Fruit fly (Drosophila melanogaster) whole organism, wandering third instar larva: ENCODE data around the gene Uch.

Experiments
- Hr78 ChIP-seq: fragments of >200 bp; optimal IDR thresholded peaks from 2 replicates; lab custom pipeline; 2017; ENCODE audit warnings: missing biosample characterization, missing genetic modification characterization
- Rel ChIP-seq, 2 experiments: fragments of 200-800 bp; sonication (Bioruptor generic) in 1 of 2; optimal IDR thresholded peaks; 2 replicates in 1 of 2; 3 replicates in 1 of 2; lab custom pipeline; 2016 to 2019; ENCODE audit warnings: mild to moderate bottlenecking in 2 of 2, missing biosample characterization in 2 of 2, missing genetic modification characterization in 2 of 2, moderate library complexity in 1 of 2
- jim ChIP-seq: fragments of 175-275, 200-325 bp; sonication (Bioruptor generic); optimal IDR thresholded peaks from 2 replicates; lab custom pipeline; 2016; ENCODE audit warnings: missing biosample characterization, mild to moderate bottlenecking, missing genetic modification characterization
- lola ChIP-seq: fragments of >200 bp; optimal IDR thresholded peaks from 2 replicates; lab custom pipeline; 2017; ENCODE audit warnings: missing biosample characterization, missing genetic modification characterization

DNA sequence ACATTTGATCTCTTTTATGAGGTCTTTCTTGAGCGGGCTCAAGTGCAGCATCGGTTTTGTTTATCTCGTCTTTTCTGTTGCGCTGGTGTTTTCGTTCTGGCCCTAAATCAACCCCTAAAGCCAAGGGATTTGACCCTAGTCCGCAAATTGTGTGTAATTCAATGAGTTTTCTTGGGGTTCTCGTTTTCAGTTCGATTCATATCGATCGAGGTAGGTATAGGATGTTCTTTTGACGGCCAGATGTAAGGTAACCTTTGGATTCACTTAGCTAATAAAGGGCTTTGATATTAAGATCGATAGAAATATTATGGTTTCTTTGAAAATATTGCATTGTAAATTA lies 48.8 kb downstream of the Uch start:
- TF ChIP-seq Hr78 (GFP tag; lab: Kevin White, UChicago) = no peak
- no peak for TF ChIP-seq lola
- TF ChIP-seq Rel (GFP tag; optimal IDR thresholded peaks at IDR 0.05; lab: Kevin White, UChicago) = no peak
- TF ChIP-seq Rel (tag; optimal IDR thresholded peaks at IDR 0.05; lab: Kevin White, UChicago) = no peak
- TF ChIP-seq jim (GFP tag; lab: Kevin White, UChicago) = no peak
